Worm (Caenorhabditis elegans) whole organism, L2 larva: ENCODE measurements around the gene phat-5.

ENCODE experiments used
- R02D3.7 ChIP-seq: fragments of 150-350 bp; optimal IDR thresholded peaks from 2 replicates; lab custom pipeline; 2014; ENCODE audit warnings: missing biosample characterization, missing genetic modification characterization
- Y55F3AM.14 ChIP-seq: fragments of 200-800 bp; sonication (Bioruptor generic); optimal IDR thresholded peaks from 2 replicates; lab custom pipeline; 2018; ENCODE audit warnings: mild to moderate bottlenecking, missing genetic modification characterization, missing compliant biosample characterization
- alr-1 ChIP-seq: fragments of 150-350 bp; optimal IDR thresholded peaks from 2 replicates; lab custom pipeline; 2014; ENCODE audit warnings: missing biosample characterization, missing genetic modification characterization
- aly-2 ChIP-seq: fragments of 150-350 bp; optimal IDR thresholded peaks from 2 replicates; lab custom pipeline; 2014; ENCODE audit warnings: missing biosample characterization, missing genetic modification characterization
- ceh-82 ChIP-seq: fragments of 150-350 bp; optimal IDR thresholded peaks from 2 replicates; lab custom pipeline; 2014; ENCODE audit warnings: missing biosample characterization, missing genetic modification characterization
- dmd-4 ChIP-seq: sonication (generic microtip); optimal IDR thresholded peaks from 2 replicates; lab custom pipeline; 2017; ENCODE audit warnings: missing biosample characterization, missing genetic modification characterization
- elt-1 ChIP-seq: fragments of 150-350 bp; optimal IDR thresholded peaks from 2 replicates; lab custom pipeline; 2014; ENCODE audit warnings: missing biosample characterization, missing genetic modification characterization
- fos-1 ChIP-seq: fragments of 150-350 bp; optimal IDR thresholded peaks from 2 replicates; lab custom pipeline; 2014; ENCODE audit warnings: missing biosample characterization, missing genetic modification characterization
- gmeb-1 ChIP-seq: fragments of 150-350 bp; optimal IDR thresholded peaks from 2 replicates; lab custom pipeline; 2014; ENCODE audit warnings: missing biosample characterization, missing genetic modification characterization
- lin-39 ChIP-seq: fragments of 150-350 bp; optimal IDR thresholded peaks from 2 replicates; lab custom pipeline; 2014; ENCODE audit warnings: missing biosample characterization, missing genetic modification reagents, missing genetic modification characterization
- mbf-1 ChIP-seq: sonication (generic microtip); optimal IDR thresholded peaks from 2 replicates; lab custom pipeline; 2017; ENCODE audit warnings: missing biosample characterization, missing genetic modification characterization
- nhr-12 ChIP-seq: fragments of 150-350 bp; optimal IDR thresholded peaks from 2 replicates; lab custom pipeline; 2014; ENCODE audit warnings: missing biosample characterization, missing genetic modification characterization
- nhr-129 ChIP-seq: fragments of 150-350 bp; optimal IDR thresholded peaks from 2 replicates; lab custom pipeline; 2014; ENCODE audit warnings: missing biosample characterization, missing genetic modification characterization
- nhr-21 ChIP-seq: fragments of 150-350 bp; optimal IDR thresholded peaks from 2 replicates; lab custom pipeline; 2014; ENCODE audit warnings: missing biosample characterization, missing genetic modification characterization
- nhr-23 ChIP-seq: fragments of 150-350 bp; optimal IDR thresholded peaks from 2 replicates; lab custom pipeline; 2014; ENCODE audit warnings: missing biosample characterization, missing genetic modification reagents, missing genetic modification characterization
- nhr-6 ChIP-seq: fragments of 150-350 bp; optimal IDR thresholded peaks from 2 replicates; lab custom pipeline; 2014; ENCODE audit warnings: missing biosample characterization, missing genetic modification characterization
- peb-1 ChIP-seq: fragments of 150-350 bp; optimal IDR thresholded peaks from 2 replicates; lab custom pipeline; 2014; ENCODE audit warnings: missing biosample characterization, missing genetic modification characterization
- sem-4 ChIP-seq: fragments of 150-350 bp; optimal IDR thresholded peaks from 2 replicates; lab custom pipeline; 2014; ENCODE audit warnings: missing biosample characterization, missing genetic modification reagents, missing genetic modification characterization
- skn-1 ChIP-seq: sonication (generic microtip); optimal IDR thresholded peaks from 2 replicates; lab custom pipeline; 2017; ENCODE audit warnings: missing biosample characterization, missing genetic modification characterization
- sma-3 ChIP-seq: sonication (generic microtip); optimal IDR thresholded peaks from 2 replicates; lab custom pipeline; 2016; ENCODE audit warnings: missing genetic modification reagents, missing genetic modification characterization, missing compliant biosample characterization
- sma-9 ChIP-seq, 2 experiments: fragments of 150-350 bp in 1 of 2; sonication (generic microtip) in 1 of 2; optimal IDR thresholded peaks; 2 replicates each; lab custom pipeline; 2014 to 2016; ENCODE audit warnings: missing genetic modification characterization in 2 of 2, mild to moderate bottlenecking in 1 of 2, missing biosample characterization in 1 of 2, missing compliant biosample characterization in 1 of 2, missing genetic modification reagents in 1 of 2, moderate library complexity in 1 of 2
- snpc-4 ChIP-seq: fragments of 150-350 bp; optimal IDR thresholded peaks from 2 replicates; lab custom pipeline; 2014; ENCODE audit warnings: missing biosample characterization, missing genetic modification characterization
- unc-39 ChIP-seq: fragments of 150-350 bp; optimal IDR thresholded peaks from 2 replicates; lab custom pipeline; 2014; ENCODE audit warnings: missing biosample characterization, missing genetic modification characterization
- unc-55 ChIP-seq: fragments of 150-350 bp; sonication (generic microtip); optimal IDR thresholded peaks from 3 replicates; lab custom pipeline; 2014; ENCODE audit warnings: missing biosample characterization, missing genetic modification reagents, missing genetic modification characterization
- unc-62 ChIP-seq: fragments of 150-350 bp; optimal IDR thresholded peaks from 2 replicates; lab custom pipeline; 2014; ENCODE audit warnings: missing biosample characterization, missing genetic modification reagents, missing genetic modification characterization
- ztf-11 ChIP-seq: sonication (generic microtip); optimal IDR thresholded peaks from 2 replicates; lab custom pipeline; 2017; ENCODE audit warnings: missing biosample characterization, missing genetic modification characterization

Gene phat-5

ce11 chrV:4080546-4080945 is 41.8 kb downstream of the phat-5 start:
- TF ChIP-seq nhr-6: no peak
- TF ChIP-seq lin-39 (tag; lab: Kevin White, UChicago): no peak
- no peak for TF ChIP-seq nhr-23 (tag; lab: Kevin White, UChicago)
- TF ChIP-seq dmd-4 (tag; lab: Kevin White, UChicago): no peak
- no peak for TF ChIP-seq alr-1 (tag; lab: Kevin White, UChicago)
- no peak for TF ChIP-seq sem-4
- no peak for TF ChIP-seq peb-1 (tag; lab: Kevin White, UChicago)
- TF ChIP-seq sma-3 (GFP tag; lab: Kevin White, UChicago): no peak
- no peak for TF ChIP-seq aly-2 (tag; lab: Kevin White, UChicago)
- TF ChIP-seq snpc-4 (tag; lab: Kevin White, UChicago): no peak
- TF ChIP-seq ztf-11: no peak
- no peak for TF ChIP-seq unc-39 (tag; lab: Kevin White, UChicago)
- TF ChIP-seq elt-1: no peak
- no peak for TF ChIP-seq nhr-21 (tag; lab: Kevin White, UChicago)
- no peak for TF ChIP-seq Y55F3AM.14 (GFP tag; lab: Kevin White, UChicago)
- no peak for TF ChIP-seq mbf-1
- TF ChIP-seq nhr-129: no peak
- TF ChIP-seq unc-55 (GFP tag; lab: Kevin White, UChicago): no peak

ce11 chrV:4073455-4073854 is 48.9 kb downstream of the phat-5 start, which contains the start of gene otpl-2:
Gene otpl-2 (plus strand): TSS chrV:4073755.
- no peak for TF ChIP-seq R02D3.7 (tag; lab: Kevin White, UChicago)
- TF ChIP-seq fos-1: no peak
- no peak for TF ChIP-seq nhr-12 (tag; lab: Kevin White, UChicago)
- TF ChIP-seq gmeb-1 (tag; lab: Kevin White, UChicago): no peak
- TF ChIP-seq aly-2 (tag; lab: Kevin White, UChicago): no peak
- no peak for TF ChIP-seq unc-62 (GFP tag; lab: Kevin White, UChicago)
- TF ChIP-seq ceh-82 (tag; lab: Kevin White, UChicago): no peak
- no peak for TF ChIP-seq unc-39 (tag; lab: Kevin White, UChicago)
- TF ChIP-seq skn-1 (tag; lab: Kevin White, UChicago): no peak
- no peak for TF ChIP-seq nhr-23 (tag; lab: Kevin White, UChicago)
- no peak for TF ChIP-seq sma-3 (GFP tag; lab: Kevin White, UChicago)
- TF ChIP-seq sma-9 (GFP tag; optimal IDR thresholded peaks at IDR 0.05; lab: Kevin White, UChicago): no peak
- no peak for TF ChIP-seq sma-9 (tag; optimal IDR thresholded peaks at IDR 0.05; lab: Kevin White, UChicago)
- TF ChIP-seq peb-1 (tag; lab: Kevin White, UChicago): no peak
- no peak for TF ChIP-seq nhr-6
